Worm (Caenorhabditis elegans) whole organism, L4 larva: Measurements from ENCODE around the gene Y42H9AR.1.
A peak's percentile ranks its signal among the peaks of the same experiment; 100 is the strongest.

Source experiments
- D1046.2 ChIP-seq: fragments of 200-800 bp; sonication (Bioruptor generic); IDR thresholded peaks from 2 replicates; pipeline ENCODE4 v1.3.6; 2022; ENCODE audit warnings: missing genetic modification characterization, missing compliant biosample characterization
- R02D3.7 ChIP-seq: fragments of 150-350 bp; sonication (generic microtip); optimal IDR thresholded peaks from 3 replicates; lab custom pipeline; 2014; ENCODE audit warnings: missing biosample characterization, missing genetic modification characterization
- T20F7.1 ChIP-seq: fragments of 200-800 bp; sonication (Bioruptor generic); optimal IDR thresholded peaks from 2 replicates; lab custom pipeline; 2018; ENCODE audit warnings: mild to moderate bottlenecking, missing genetic modification characterization, missing compliant biosample characterization
- T26A8.4 ChIP-seq: fragments of 200-800 bp; sonication (Bioruptor generic); IDR thresholded peaks from 2 replicates; pipeline ENCODE4 v1.3.6; 2022; ENCODE audit warnings: missing genetic modification characterization, missing compliant biosample characterization
- Y5F2A.4 ChIP-seq: fragments of 200-800 bp; sonication (Bioruptor generic); optimal IDR thresholded peaks from 2 replicates; lab custom pipeline; 2018; ENCODE audit warnings: mild to moderate bottlenecking, missing genetic modification characterization, missing compliant biosample characterization
- ZK546.5 ChIP-seq, 2 experiments: sonication (generic microtip); optimal IDR thresholded peaks; 2 replicates each; lab custom pipeline; 2017; ENCODE audit warnings: missing biosample characterization in 2 of 2, missing genetic modification characterization in 2 of 2
- aha-1 ChIP-seq: fragments of 150-350 bp; peaks from one replicate; lab custom pipeline; 2014; ENCODE audit warnings: missing biosample characterization, missing genetic modification characterization
- ama-1 ChIP-seq: fragments of 150-350 bp; optimal IDR thresholded peaks from 2 replicates; lab custom pipeline; 2014; ENCODE audit warnings: inconsistent platforms, mixed read lengths
- attf-4 ChIP-seq: sonication (generic microtip); optimal IDR thresholded peaks from 3 replicates; lab custom pipeline; 2017; ENCODE audit warnings: missing biosample characterization, missing genetic modification characterization
- ceh-20 ChIP-seq: fragments of 200-800 bp; sonication (Bioruptor generic); IDR thresholded peaks from 2 replicates; pipeline ENCODE4 v1.3.6; 2022; ENCODE audit warnings: missing genetic modification reagents, missing genetic modification characterization, missing compliant biosample characterization
- ceh-62 ChIP-seq: sonication (generic microtip); optimal IDR thresholded peaks from 2 replicates; lab custom pipeline; 2017; ENCODE audit warnings: missing biosample characterization, missing genetic modification characterization
- ceh-82 ChIP-seq: sonication (generic microtip); optimal IDR thresholded peaks from 2 replicates; lab custom pipeline; 2017; ENCODE audit warnings: missing biosample characterization, missing genetic modification characterization
- cey-2 ChIP-seq: sonication (generic microtip); optimal IDR thresholded peaks from 3 replicates; lab custom pipeline; 2017; ENCODE audit warnings: missing genetic modification characterization, mild to moderate bottlenecking, missing compliant biosample characterization, antibody characterized with exemption, borderline replicate concordance; ENCODE audit not compliant: insufficient read depth
- dmd-6 ChIP-seq: fragments of 200-800 bp; sonication (Bioruptor generic); IDR thresholded peaks from 2 replicates; pipeline ENCODE4 v1.3.6; 2022; ENCODE audit warnings: missing genetic modification reagents, missing genetic modification characterization, missing compliant biosample characterization
- dmd-9 ChIP-seq: fragments of 200-800 bp; sonication (Bioruptor generic); IDR thresholded peaks from 2 replicates; pipeline ENCODE4 v1.3.6; 2022; ENCODE audit warnings: missing genetic modification reagents, missing genetic modification characterization, missing compliant biosample characterization
- dve-1 ChIP-seq: sonication (generic microtip); optimal IDR thresholded peaks from 2 replicates; lab custom pipeline; 2017; ENCODE audit warnings: antibody characterized with exemption, mild to moderate bottlenecking, missing genetic modification characterization, missing compliant biosample characterization; ENCODE audit not compliant: insufficient read depth
- egl-43 ChIP-seq: fragments of 200-800 bp; sonication (Bioruptor generic); IDR thresholded peaks from 2 replicates; pipeline ENCODE4 v1.3.6; 2022; ENCODE audit warnings: missing genetic modification reagents, missing genetic modification characterization, missing compliant biosample characterization
- gei-8 ChIP-seq: fragments of 200-800 bp; sonication (Bioruptor generic); optimal IDR thresholded peaks from 2 replicates; lab custom pipeline; 2018; ENCODE audit warnings: mild to moderate bottlenecking, missing genetic modification characterization, missing compliant biosample characterization
- hif-1 ChIP-seq, 2 experiments: sonication (generic microtip); optimal IDR thresholded peaks; 2 replicates each; lab custom pipeline; 2016 to 2017; ENCODE audit warnings: missing compliant biosample characterization in 2 of 2, missing genetic modification characterization in 2 of 2, missing genetic modification reagents in 2 of 2, missing genotype in 2 of 2, mild to moderate bottlenecking in 1 of 2
- hlh-30 ChIP-seq: sonication (generic microtip); optimal IDR thresholded peaks from 2 replicates; lab custom pipeline; 2017; ENCODE audit warnings: antibody characterized with exemption, mild to moderate bottlenecking, missing genetic modification characterization, missing compliant biosample characterization; ENCODE audit not compliant: insufficient read depth
- lin-15B ChIP-seq: fragments of 150-350 bp; sonication (generic microtip); optimal IDR thresholded peaks from 3 replicates; lab custom pipeline; 2014; ENCODE audit warnings: missing biosample characterization, missing genetic modification characterization
- lin-38 ChIP-seq: fragments of 200-800 bp; sonication (Bioruptor generic); IDR thresholded peaks from 2 replicates; pipeline ENCODE4 v1.3.6; 2022; ENCODE audit warnings: missing genetic modification reagents, missing genetic modification characterization, missing compliant biosample characterization
- lin-39 ChIP-seq: fragments of 150-350 bp; optimal IDR thresholded peaks from 2 replicates; lab custom pipeline; 2014; ENCODE audit warnings: missing biosample characterization, missing genetic modification reagents, missing genetic modification characterization
- lsy-2 ChIP-seq, 2 experiments: fragments of 150-350 bp in 1 of 2; sonication (generic microtip) in 1 of 2; optimal IDR thresholded peaks; 2 replicates each; lab custom pipeline; 2014 to 2017; ENCODE audit warnings: missing biosample characterization in 2 of 2, missing genetic modification characterization in 2 of 2
- madf-5 ChIP-seq, 2 experiments: fragments of 200-800 bp; sonication (Bioruptor generic); IDR thresholded peaks; 2 replicates each; pipeline ENCODE4 v1.3.6; 2022; ENCODE audit warnings: missing compliant biosample characterization in 2 of 2, missing genetic modification characterization in 2 of 2
- mdl-1 ChIP-seq, 2 experiments: fragments of 150-350 bp in 1 of 2; sonication (generic microtip) in 1 of 2; optimal IDR thresholded peaks; 2 replicates each; lab custom pipeline; 2014 to 2017; ENCODE audit warnings: missing biosample characterization in 2 of 2, missing genetic modification characterization in 2 of 2
- mep-1 ChIP-seq: fragments of 150-350 bp; sonication (generic microtip); optimal IDR thresholded peaks from 3 replicates; lab custom pipeline; 2014; ENCODE audit warnings: missing biosample characterization, missing genetic modification characterization
- mes-2 ChIP-seq: sonication (generic microtip); optimal IDR thresholded peaks from 2 replicates; lab custom pipeline; 2016; ENCODE audit warnings: missing genotype, mild to moderate bottlenecking, missing genetic modification characterization, missing compliant biosample characterization; ENCODE audit not compliant: poor library complexity, severe bottlenecking
- mxl-2 ChIP-seq: fragments of 200-800 bp; sonication (Bioruptor generic); conservative IDR thresholded peaks from 2 replicates; pipeline ENCODE4 v1.3.6; 2022; ENCODE audit warnings: missing genetic modification reagents, missing genetic modification characterization, missing compliant biosample characterization
- mxl-3 ChIP-seq: fragments of 200-800 bp; sonication (Bioruptor generic); optimal IDR thresholded peaks from 2 replicates; lab custom pipeline; 2018; ENCODE audit warnings: mild to moderate bottlenecking, missing genetic modification characterization, missing compliant biosample characterization
- nhr-10 ChIP-seq: fragments of 150-350 bp; optimal IDR thresholded peaks from 2 replicates; lab custom pipeline; 2014; ENCODE audit warnings: missing biosample characterization, missing genetic modification characterization
- nhr-11 ChIP-seq: fragments of 150-350 bp; optimal IDR thresholded peaks from 2 replicates; lab custom pipeline; 2014; ENCODE audit warnings: missing biosample characterization, missing genetic modification characterization
- nhr-111 ChIP-seq: fragments of 200-800 bp; sonication (Bioruptor generic); optimal IDR thresholded peaks from 2 replicates; lab custom pipeline; 2018; ENCODE audit warnings: mild to moderate bottlenecking, missing genetic modification characterization, missing compliant biosample characterization
- nhr-237 ChIP-seq: sonication (generic microtip); optimal IDR thresholded peaks from 2 replicates; lab custom pipeline; 2017; ENCODE audit warnings: missing biosample characterization, missing genetic modification characterization
- nhr-25 ChIP-seq: sonication (generic microtip); optimal IDR thresholded peaks from 2 replicates; lab custom pipeline; 2017; ENCODE audit warnings: missing genetic modification characterization, mild to moderate bottlenecking, missing compliant biosample characterization, antibody characterized with exemption, moderate library complexity, borderline replicate concordance; ENCODE audit not compliant: insufficient read depth
- nhr-28 ChIP-seq: fragments of 150-350 bp; optimal IDR thresholded peaks from 2 replicates; lab custom pipeline; 2014; ENCODE audit warnings: missing biosample characterization, missing genetic modification characterization
- nhr-41 ChIP-seq: fragments of 200-800 bp; sonication (Bioruptor generic); IDR thresholded peaks from 2 replicates; pipeline ENCODE4 v1.3.6; 2022; ENCODE audit warnings: missing genetic modification reagents, missing genetic modification characterization, missing compliant biosample characterization
- nhr-48 ChIP-seq: sonication (generic microtip); optimal IDR thresholded peaks from 2 replicates; lab custom pipeline; 2016; ENCODE audit warnings: mild to moderate bottlenecking, missing genetic modification characterization, missing compliant biosample characterization
- nhr-6 ChIP-seq: fragments of 150-350 bp; optimal IDR thresholded peaks from 2 replicates; lab custom pipeline; 2014; ENCODE audit warnings: missing biosample characterization, missing genetic modification characterization
- rbr-2 ChIP-seq: sonication (generic microtip); optimal IDR thresholded peaks from 2 replicates; lab custom pipeline; 2016; ENCODE audit warnings: missing genotype, missing genetic modification characterization, missing compliant biosample characterization
- saeg-2 ChIP-seq: fragments of 200-800 bp; sonication (Bioruptor generic); IDR thresholded peaks from 2 replicates; pipeline ENCODE4 v1.3.6; 2022; ENCODE audit warnings: missing genetic modification reagents, missing genetic modification characterization, missing compliant biosample characterization
- sdz-12 ChIP-seq: fragments of 200-800 bp; sonication (Bioruptor generic); optimal IDR thresholded peaks from 2 replicates; lab custom pipeline; 2018; ENCODE audit warnings: mild to moderate bottlenecking, missing genetic modification characterization, missing compliant biosample characterization
- skn-1 ChIP-seq: fragments of 150-350 bp; optimal IDR thresholded peaks from 2 replicates; lab custom pipeline; 2014; ENCODE audit warnings: missing biosample characterization, missing genetic modification characterization
- snpc-4 ChIP-seq: fragments of 150-350 bp; optimal IDR thresholded peaks from 2 replicates; lab custom pipeline; 2014; ENCODE audit warnings: missing biosample characterization, missing genetic modification characterization
- spr-1 ChIP-seq: sonication (generic microtip); optimal IDR thresholded peaks from 2 replicates; lab custom pipeline; 2016; ENCODE audit warnings: mild to moderate bottlenecking, missing genetic modification characterization, missing compliant biosample characterization
- tag-97 ChIP-seq: fragments of 200-800 bp; sonication (Bioruptor generic); IDR thresholded peaks from 2 replicates; pipeline ENCODE4 v1.3.6; 2022; ENCODE audit warnings: missing genetic modification characterization, missing compliant biosample characterization
- unc-39 ChIP-seq: sonication (generic microtip); optimal IDR thresholded peaks from 2 replicates; lab custom pipeline; 2017; ENCODE audit warnings: missing biosample characterization, missing genetic modification characterization
- vab-7 ChIP-seq: fragments of 200-800 bp; sonication (Bioruptor generic); IDR thresholded peaks from 2 replicates; pipeline ENCODE4 v1.3.6; 2022; ENCODE audit warnings: missing genetic modification reagents, missing genetic modification characterization, missing compliant biosample characterization
- zfp-2 ChIP-seq: sonication (generic microtip); optimal IDR thresholded peaks from 2 replicates; lab custom pipeline; 2016; ENCODE audit warnings: mild to moderate bottlenecking, missing genetic modification characterization, missing compliant biosample characterization
- zip-2 ChIP-seq: fragments of 150-350 bp; optimal IDR thresholded peaks from 2 replicates; lab custom pipeline; 2014; ENCODE audit warnings: missing biosample characterization, missing genetic modification characterization

The Y42H9AR.1 gene

ce11 chrIV:8130131-8130611, 17.0 kb downstream of the Y42H9AR.1 start, which contains the start of the genes ndub-11 and moc-3:
TSS of gene ndub-11 (minus strand) at chrIV:8130231.
TSS of gene moc-3 (plus strand) at chrIV:8130561.
- no peak for TF ChIP-seq ceh-20 (GFP tag; lab: Robert Waterston, UW)
- peak; percentile 13 for TF ChIP-seq aha-1
- TF ChIP-seq nhr-10 (tag; lab: Kevin White, UChicago): no peak
- TF ChIP-seq vab-7 (GFP tag; lab: Robert Waterston, UW): no peak
- TF ChIP-seq lsy-2 (tag; optimal IDR thresholded peaks at IDR 0.05; lab: Kevin White, UChicago): no peak
- no peak for TF ChIP-seq rbr-2 (tag; lab: Kevin White, UChicago)
- no peak for TF ChIP-seq nhr-28 (tag; lab: Kevin White, UChicago)
- TF ChIP-seq R02D3.7 (tag; lab: Kevin White, UChicago): no peak
- no peak for TF ChIP-seq zfp-2 (tag; lab: Kevin White, UChicago)
- TF ChIP-seq dmd-9 (GFP tag; lab: Robert Waterston, UW): no peak
- TF ChIP-seq mes-2 (tag; lab: Kevin White, UChicago): peak; percentile 26
- TF ChIP-seq madf-5 (GFP tag; IDR thresholded peaks at IDR 0.05; lab: Robert Waterston, UW): no peak
- no peak for TF ChIP-seq nhr-6
- TF ChIP-seq nhr-48 (tag; lab: Kevin White, UChicago): no peak
- no peak for TF ChIP-seq T20F7.1
- no peak for TF ChIP-seq zip-2
- TF ChIP-seq lin-38 (GFP tag; lab: Robert Waterston, UW): peak; percentile 73
- TF ChIP-seq D1046.2 (GFP tag; lab: Robert Waterston, UW): no peak
- TF ChIP-seq spr-1 (tag; lab: Kevin White, UChicago): no peak
- no peak for TF ChIP-seq saeg-2 (GFP tag; lab: Robert Waterston, UW)

- TF ChIP-seq tag-97 (GFP tag; lab: Robert Waterston, UW) (no peak), T26A8.4 (GFP tag; lab: Robert Waterston, UW) (no peak), unc-39 (tag; lab: Kevin White, UChicago) (no peak), cey-2 (tag; lab: Kevin White, UChicago) (no peak), zfp-2 (tag; lab: Kevin White, UChicago) (no peak), ceh-82 (tag; lab: Kevin White, UChicago) (no peak), gei-8 (no peak), aha-1 (no peak), snpc-4 (tag; lab: Kevin White, UChicago) (no peak), mdl-1 (tag; optimal IDR thresholded peaks at IDR 0.05; lab: Kevin White, UChicago) (peak in 1 of 2 experiments; percentile 39), ceh-62 (tag; lab: Kevin White, UChicago) (no peak), sdz-12 (GFP tag; lab: Kevin White, UChicago) (no peak), lin-15B (no peak), ZK546.5 (tag; optimal IDR thresholded peaks at IDR 0.05; lab: Kevin White, UChicago) (no peak), nhr-41 (GFP tag; lab: Robert Waterston, UW) (no peak), mxl-3 (GFP tag; lab: Kevin White, UChicago) (peak; percentile 15), dve-1 (tag; lab: Kevin White, UChicago) (peak; percentile 82), lin-38 (GFP tag; lab: Robert Waterston, UW) (peak; percentile 43), dmd-6 (GFP tag; lab: Robert Waterston, UW) (peak; percentile 45; the same call in 1 of the 2 replicates), mxl-2 (GFP tag; lab: Robert Waterston, UW) (no peak), nhr-28 (tag; lab: Kevin White, UChicago) (peak; percentile 52), nhr-111 (GFP tag; lab: Kevin White, UChicago) (no peak), nhr-25 (tag; lab: Kevin White, UChicago) (no peak), hif-1 (tag; optimal IDR thresholded peaks at IDR 0.05; lab: Kevin White, UChicago) (no peak), mep-1 (peak; percentile 75), hlh-30 (tag; lab: Kevin White, UChicago) (peak; percentile 76), rbr-2 (tag; lab: Kevin White, UChicago) (no peak), attf-4 (tag; lab: Kevin White, UChicago) (no peak), ceh-20 (GFP tag; lab: Robert Waterston, UW) (no peak), Y5F2A.4 (no peak), egl-43 (GFP tag; lab: Robert Waterston, UW) (no peak), lin-39 (no peak), nhr-11 (tag; lab: Kevin White, UChicago) (no peak), ama-1 (lab: Kevin White, UChicago) (peak; percentile 55), skn-1 (tag; lab: Kevin White, UChicago) (no peak), nhr-237 (tag; lab: Kevin White, UChicago) (no peak)
These were observed 20.3 kb downstream of the Y42H9AR.1 start, which contains the start of gene sph-1 for ce11 chrIV:8133536-8133935. TSS of gene sph-1 (minus strand) at chrIV:8133558.
